Fruit fly (Drosophila melanogaster) whole organism, embryonic: ENCODE data around the gene CG1801.

ENCODE experiments used
- Awh ChIP-seq: fragments of 200-800 bp; sonication (Bioruptor generic); IDR thresholded peaks from 2 replicates; pipeline ENCODE4, ENCODE4 v1.3.6; 2022; ENCODE audit warnings: missing biosample characterization, missing genetic modification characterization
- BEAF-32 ChIP-seq: fragments of 200-800 bp; sonication (Bioruptor generic); optimal IDR thresholded peaks from 3 replicates; lab custom pipeline; 2017; ENCODE audit warnings: missing biosample characterization, missing genetic modification characterization, mild to moderate bottlenecking, moderate library complexity, missing genetic modification reagents
- Bgb ChIP-seq: fragments of 200-800 bp; sonication (Bioruptor generic); IDR thresholded peaks from 2 replicates; pipeline ENCODE4 v1.3.6; 2022; ENCODE audit warnings: missing biosample characterization, missing genetic modification characterization; ENCODE audit not compliant: partially characterized antibody
- CG10462 ChIP-seq: fragments of 200-800 bp; sonication (Bioruptor generic); optimal IDR thresholded peaks from 2 replicates; lab custom pipeline; 2016; ENCODE audit warnings: missing biosample characterization, missing genetic modification characterization
- CG10565 ChIP-seq: fragments of 200-800 bp; sonication (Bioruptor generic); optimal IDR thresholded peaks from 3 replicates; lab custom pipeline; 2016; ENCODE audit warnings: missing biosample characterization, mild to moderate bottlenecking, missing genetic modification characterization
- CG10959 ChIP-seq: fragments of 200-800 bp; sonication (Bioruptor generic); IDR thresholded peaks from 2 replicates; pipeline ENCODE4 v1.3.6; 2022; ENCODE audit warnings: missing biosample characterization, missing genetic modification characterization
- CG11695 ChIP-seq: fragments of 200-800 bp; sonication (Bioruptor generic); IDR thresholded peaks from 3 replicates; pipeline ENCODE4 v1.3.6; 2022; ENCODE audit warnings: missing biosample characterization, missing genetic modification characterization
- CG11723 ChIP-seq: fragments of 200-800 bp; sonication (Bioruptor generic); optimal IDR thresholded peaks from 2 replicates; lab custom pipeline; 2017; ENCODE audit warnings: missing biosample characterization, mild to moderate bottlenecking, missing genetic modification characterization
- CG12219 ChIP-seq: fragments of 200-800 bp; sonication (Bioruptor generic); optimal IDR thresholded peaks from 3 replicates; lab custom pipeline; 2018; ENCODE audit warnings: missing biosample characterization, mild to moderate bottlenecking, missing genetic modification characterization
- CG12769 ChIP-seq: fragments of 200-800 bp; sonication (Bioruptor generic); optimal IDR thresholded peaks from 2 replicates; lab custom pipeline; 2019; ENCODE audit warnings: missing biosample characterization, mild to moderate bottlenecking, missing genetic modification characterization, moderate library complexity
- CG12942 ChIP-seq: fragments of 200-800 bp; sonication (Bioruptor generic); optimal IDR thresholded peaks from 3 replicates; lab custom pipeline; 2016; ENCODE audit warnings: missing biosample characterization, missing genetic modification characterization
- CG13123 ChIP-seq: fragments of 200-800 bp; sonication (Bioruptor generic); optimal IDR thresholded peaks from 2 replicates; lab custom pipeline; 2016; ENCODE audit warnings: missing biosample characterization, missing genetic modification characterization
- CG13424 ChIP-seq: fragments of 200-800 bp; sonication (Bioruptor generic); optimal IDR thresholded peaks from 2 replicates; lab custom pipeline; 2019; ENCODE audit warnings: missing biosample characterization, mild to moderate bottlenecking, missing genetic modification characterization, moderate library complexity
- CG13775 ChIP-seq: fragments of 200-800 bp; sonication (Bioruptor generic); optimal IDR thresholded peaks from 3 replicates; lab custom pipeline; 2017; ENCODE audit warnings: missing biosample characterization, mild to moderate bottlenecking, missing genetic modification characterization
- CG17802 ChIP-seq: fragments of 200-800 bp; sonication (Bioruptor generic); optimal IDR thresholded peaks from 2 replicates; lab custom pipeline; 2018; ENCODE audit warnings: missing biosample characterization, mild to moderate bottlenecking, missing genetic modification characterization, moderate library complexity
- CG18011 ChIP-seq: fragments of 200-800 bp; sonication (Bioruptor generic); optimal IDR thresholded peaks from 2 replicates; lab custom pipeline; 2017; ENCODE audit warnings: missing biosample characterization, missing genetic modification characterization, mild to moderate bottlenecking, moderate library complexity, missing genotype
- CG3065 ChIP-seq: fragments of 200-800 bp; sonication (Bioruptor generic); optimal IDR thresholded peaks from 2 replicates; lab custom pipeline; 2016; ENCODE audit warnings: missing biosample characterization, missing genetic modification characterization
- CG3281 ChIP-seq: fragments of 200-800 bp; sonication (Bioruptor generic); optimal IDR thresholded peaks from 3 replicates; lab custom pipeline; 2017; ENCODE audit warnings: missing biosample characterization, mild to moderate bottlenecking, missing genetic modification characterization
- CG3726 ChIP-seq: fragments of 200-800 bp; sonication (Bioruptor generic); IDR thresholded peaks from 3 replicates; pipeline ENCODE4, ENCODE4 v1.3.6; 2022; ENCODE audit warnings: missing biosample characterization, missing genetic modification characterization
- CG7271 ChIP-seq: fragments of 200-800 bp; sonication (Bioruptor generic); optimal IDR thresholded peaks from 2 replicates; lab custom pipeline; 2018; ENCODE audit warnings: missing biosample characterization, mild to moderate bottlenecking, missing genetic modification characterization, moderate library complexity
- CG8765 ChIP-seq: fragments of 200-800 bp; sonication (Bioruptor generic); IDR thresholded peaks from 2 replicates; pipeline ENCODE4 v1.3.6; 2022; ENCODE audit warnings: missing biosample characterization, missing genetic modification characterization
- CG8944 ChIP-seq: fragments of 200-800 bp; sonication (Bioruptor generic); optimal IDR thresholded peaks from 3 replicates; lab custom pipeline; 2016; ENCODE audit warnings: missing biosample characterization, missing genetic modification characterization
- CHES-1-like ChIP-seq: fragments of 200-800 bp; sonication (Bioruptor generic); optimal IDR thresholded peaks from 2 replicates; lab custom pipeline; 2016; ENCODE audit warnings: missing biosample characterization, missing genetic modification characterization
- Dref ChIP-seq: fragments of 200-800 bp; sonication (Bioruptor generic); IDR thresholded peaks from 2 replicates; pipeline ENCODE4 v1.3.6; 2022; ENCODE audit warnings: missing biosample characterization, missing genetic modification characterization
- Eip74EF ChIP-seq, 2 experiments: fragments of 200-800 bp in 1 of 2; fragments of >200 bp in 1 of 2; sonication (Bioruptor generic) in 1 of 2; optimal IDR thresholded peaks; 2 replicates each; lab custom pipeline; 2017 to 2019; ENCODE audit warnings: missing biosample characterization in 2 of 2, missing genetic modification characterization in 2 of 2, mild to moderate bottlenecking in 1 of 2, moderate library complexity in 1 of 2
- Fer1 ChIP-seq: fragments of 200-800 bp; sonication (Bioruptor generic); optimal IDR thresholded peaks from 2 replicates; lab custom pipeline; 2017; ENCODE audit warnings: missing biosample characterization, mild to moderate bottlenecking, missing genetic modification characterization
- Fer3 ChIP-seq: fragments of 200-800 bp; sonication (Bioruptor generic); optimal IDR thresholded peaks from 2 replicates; lab custom pipeline; 2018; ENCODE audit warnings: missing biosample characterization, mild to moderate bottlenecking, missing genetic modification characterization, moderate library complexity
- Hr78 ChIP-seq, 2 experiments: fragments of 200-800 bp in 1 of 2; fragments of >200 bp in 1 of 2; sonication (Bioruptor generic) in 1 of 2; optimal IDR thresholded peaks; 2 replicates each; lab custom pipeline; 2017 to 2019; ENCODE audit warnings: missing biosample characterization in 2 of 2, missing genetic modification characterization in 2 of 2, mild to moderate bottlenecking in 1 of 2, moderate library complexity in 1 of 2
- Lhr ChIP-seq: fragments of 200-800 bp; sonication (Bioruptor generic); optimal IDR thresholded peaks from 3 replicates; lab custom pipeline; 2017; ENCODE audit warnings: mild to moderate bottlenecking, missing biosample characterization, missing genetic modification reagents, missing genetic modification characterization
- Nf-YB ChIP-seq: fragments of 200-800 bp; sonication (Bioruptor generic); optimal IDR thresholded peaks from 3 replicates; lab custom pipeline; 2019; ENCODE audit warnings: missing biosample characterization, mild to moderate bottlenecking, missing genetic modification characterization, moderate library complexity
- Sry-β ChIP-seq: fragments of 200-800 bp; sonication (Bioruptor generic); optimal IDR thresholded peaks from 2 replicates; lab custom pipeline; 2018; ENCODE audit warnings: missing biosample characterization, mild to moderate bottlenecking, missing genetic modification characterization, moderate library complexity
- YL-1 ChIP-seq: fragments of 200-800 bp; sonication (Bioruptor generic); optimal IDR thresholded peaks from 3 replicates; lab custom pipeline; 2017; ENCODE audit warnings: missing biosample characterization, mild to moderate bottlenecking, missing genetic modification characterization
- ash1 ChIP-seq: fragments of 200-800 bp; sonication (Bioruptor generic); optimal IDR thresholded peaks from 2 replicates; lab custom pipeline; 2018; ENCODE audit warnings: missing biosample characterization, mild to moderate bottlenecking, missing genetic modification characterization
- ato ChIP-seq: fragments of 200-800 bp; sonication (Bioruptor generic); IDR thresholded peaks from 2 replicates; pipeline ENCODE4 v1.3.6; 2022; ENCODE audit warnings: missing biosample characterization, missing genetic modification characterization; ENCODE audit not compliant: partially characterized antibody
- bab2 ChIP-seq: fragments of 200-800 bp; sonication (Bioruptor generic); optimal IDR thresholded peaks from 2 replicates; lab custom pipeline; 2016; ENCODE audit warnings: missing biosample characterization, missing genetic modification characterization
- bbx ChIP-seq: fragments of 200-800 bp; sonication (Bioruptor generic); IDR thresholded peaks from 2 replicates; pipeline ENCODE4 v1.3.6; 2022; ENCODE audit warnings: missing biosample characterization, missing genetic modification characterization; ENCODE audit not compliant: partially characterized antibody
- crc ChIP-seq: fragments of 200-800 bp; sonication (Bioruptor generic); optimal IDR thresholded peaks from 2 replicates; lab custom pipeline; 2016; ENCODE audit warnings: missing biosample characterization, missing genetic modification characterization
- dysf ChIP-seq: fragments of 200-800 bp; sonication (Bioruptor generic); IDR thresholded peaks from 3 replicates; pipeline ENCODE4 v1.3.6; 2022; ENCODE audit warnings: missing biosample characterization, missing genetic modification characterization
- eve ChIP-seq, 2 experiments: fragments of >200 bp; optimal IDR thresholded peaks; 2 replicates each; lab custom pipeline; 2017; ENCODE audit warnings: missing biosample characterization in 2 of 2, missing genetic modification characterization in 2 of 2
- gsb-n ChIP-seq: fragments of 200-800 bp; sonication (Bioruptor generic); optimal IDR thresholded peaks from 3 replicates; lab custom pipeline; 2018; ENCODE audit warnings: missing biosample characterization, mild to moderate bottlenecking, missing genetic modification characterization
- hb ChIP-seq: fragments of 200-800 bp; sonication (Bioruptor generic); IDR thresholded peaks from 3 replicates; pipeline ENCODE4 v1.3.6; 2022; ENCODE audit warnings: missing biosample characterization, missing genetic modification characterization; ENCODE audit not compliant: partially characterized antibody
- jing ChIP-seq: fragments of 200-800 bp; sonication (Bioruptor generic); optimal IDR thresholded peaks from 2 replicates; lab custom pipeline; 2018; ENCODE audit warnings: missing biosample characterization, mild to moderate bottlenecking, missing genetic modification characterization
- lab ChIP-seq: fragments of 200-800 bp; sonication (Bioruptor generic); optimal IDR thresholded peaks from 3 replicates; lab custom pipeline; 2017; ENCODE audit warnings: missing biosample characterization, missing genetic modification characterization, mild to moderate bottlenecking, moderate library complexity, missing genetic modification reagents
- lilli ChIP-seq: fragments of 200-800 bp; sonication (Bioruptor generic); optimal IDR thresholded peaks from 3 replicates; lab custom pipeline; 2016; ENCODE audit warnings: missing biosample characterization, missing genetic modification characterization
- schlank ChIP-seq: fragments of 200-800 bp; sonication (Bioruptor generic); optimal IDR thresholded peaks from 2 replicates; lab custom pipeline; 2018; ENCODE audit warnings: missing biosample characterization, mild to moderate bottlenecking, missing genetic modification characterization
- so ChIP-seq: fragments of 200-800 bp; sonication (Bioruptor generic); IDR thresholded peaks from 3 replicates; pipeline ENCODE4 v1.3.6; 2022; ENCODE audit warnings: missing biosample characterization, missing genetic modification characterization
- ssp ChIP-seq: fragments of 200-800 bp; sonication (Bioruptor generic); IDR thresholded peaks from 2 replicates; pipeline ENCODE4 v1.3.6; 2022; ENCODE audit warnings: missing biosample characterization, missing genetic modification characterization
- sug ChIP-seq: fragments of 200-800 bp; optimal IDR thresholded peaks from 2 replicates; lab custom pipeline; 2019; ENCODE audit warnings: missing biosample characterization, mild to moderate bottlenecking, missing genetic modification characterization, moderate library complexity
- tll ChIP-seq, 2 experiments: fragments of 200-800 bp in 1 of 2; fragments of >200 bp in 1 of 2; sonication (Bioruptor generic) in 1 of 2; optimal IDR thresholded peaks; 2 replicates each; lab custom pipeline; 2017 to 2019; ENCODE audit warnings: missing biosample characterization in 2 of 2, missing genetic modification characterization in 2 of 2, mild to moderate bottlenecking in 1 of 2, moderate library complexity in 1 of 2

The CG1801 gene

dm6 chrX:21345036-21345500 is 27.7 kb upstream of the CG1801 start, which contains the start of gene dod (continued):
- peak; percentile 88 for TF ChIP-seq BEAF-32 (GFP tag; lab: Kevin White, UChicago)
- no peak for TF ChIP-seq Hr78 (GFP tag; optimal IDR thresholded peaks at IDR 0.05; lab: Kevin White, UChicago)
- TF ChIP-seq CG17802 (tag; lab: Kevin White, UChicago), result no peak
- TF ChIP-seq Eip74EF (GFP tag; optimal IDR thresholded peaks at IDR 0.05; lab: Kevin White, UChicago), result peak in 1 of 2 experiments; percentile 66
- TF ChIP-seq jing (GFP tag; lab: Kevin White, UChicago), result no peak
- no peak for TF ChIP-seq CG11723
- no peak for TF ChIP-seq gsb-n (tag; lab: Kevin White, UChicago)
- peak; percentile 37 for TF ChIP-seq CG12219 (GFP tag; lab: Kevin White, UChicago)
- no peak for TF ChIP-seq crc
- no peak for TF ChIP-seq CG3726 (GFP tag; lab: Robert Waterston, UW)
- peak; percentile 49; the same call in 1 of the 3 replicates for TF ChIP-seq dysf (GFP tag; lab: Robert Waterston, UW)
- TF ChIP-seq so, result no peak
- TF ChIP-seq CG13775 (GFP tag; lab: Kevin White, UChicago), result peak; percentile 42
- TF ChIP-seq CG10462 (GFP tag; lab: Kevin White, UChicago), result no peak
- TF ChIP-seq Nf-YB (GFP tag; lab: Kevin White, UChicago), result peak; percentile 37
- no peak for TF ChIP-seq Sry-β (GFP tag; lab: Kevin White, UChicago)
- TF ChIP-seq CG18011 (GFP tag; lab: Kevin White, UChicago), result peak; percentile 10
- peak; percentile 33 for TF ChIP-seq Fer3 (tag; lab: Kevin White, UChicago)
- TF ChIP-seq CG12942, result peak; percentile 47
- no peak for TF ChIP-seq CG8765 (GFP tag; lab: Robert Waterston, UW)
- TF ChIP-seq CHES-1-like (GFP tag; lab: Kevin White, UChicago), result peak; percentile 69
- peak; percentile 97 for TF ChIP-seq Dref
- TF ChIP-seq lab (GFP tag; lab: Kevin White, UChicago), result no peak
- TF ChIP-seq CG13123, result no peak
- no peak for TF ChIP-seq CG10959 (GFP tag; lab: Robert Waterston, UW)
- TF ChIP-seq Bgb, result peak; percentile 91
- TF ChIP-seq schlank, result no peak
- TF ChIP-seq Awh (GFP tag; lab: Robert Waterston, UW), result no peak
- TF ChIP-seq YL-1, result peak; percentile 82
- peak; percentile 42 for TF ChIP-seq CG8944 (GFP tag; lab: Kevin White, UChicago)
- peak; percentile 78 for TF ChIP-seq ato
- no peak for TF ChIP-seq CG12769 (tag; lab: Kevin White, UChicago)
- peak; percentile 68 for TF ChIP-seq hb (GFP tag; lab: Robert Waterston, UW)
- TF ChIP-seq CG7271 (tag; lab: Kevin White, UChicago), result no peak
- TF ChIP-seq ash1 (GFP tag; lab: Kevin White, UChicago), result no peak
- TF ChIP-seq sug (tag; lab: Kevin White, UChicago), result peak; percentile 53
- TF ChIP-seq bbx (GFP tag; lab: Robert Waterston, UW), result peak; percentile 83
- TF ChIP-seq Lhr (GFP tag; lab: Kevin White, UChicago), result peak; percentile 74
- no peak for TF ChIP-seq ssp (GFP tag; lab: Robert Waterston, UW)
- no peak for TF ChIP-seq CG10565
- TF ChIP-seq CG3065 (GFP tag; lab: Kevin White, UChicago), result peak; percentile 9
- no peak for TF ChIP-seq eve (GFP tag; optimal IDR thresholded peaks at IDR 0.05; lab: Kevin White, UChicago)
- peak; percentile 46; the same call in 2 of the 3 replicates for TF ChIP-seq CG11695 (GFP tag; lab: Robert Waterston, UW)
- peak; percentile 63 for TF ChIP-seq Fer1 (GFP tag; lab: Kevin White, UChicago)
- peak; percentile 75 for TF ChIP-seq lilli (GFP tag; lab: Kevin White, UChicago)
- peak; percentile 49 for TF ChIP-seq CG3281 (GFP tag; lab: Kevin White, UChicago)
- no peak for TF ChIP-seq tll (GFP tag; optimal IDR thresholded peaks at IDR 0.05; lab: Kevin White, UChicago)
- TF ChIP-seq bab2, result peak; percentile 57
- TF ChIP-seq CG13424 (tag; lab: Kevin White, UChicago), result peak; percentile 43
